Worm (Caenorhabditis elegans) whole organism, L2 larva: ENCODE measurements around the gene his-74.

ENCODE experiments used
- blmp-1 ChIP-seq: sonication (generic microtip); optimal IDR thresholded peaks from 2 replicates; lab custom pipeline; 2017; ENCODE audit warnings: missing genetic modification characterization, mild to moderate bottlenecking, missing compliant biosample characterization, antibody characterized with exemption, moderate library complexity; ENCODE audit not compliant: insufficient read depth
- ceh-82 ChIP-seq: fragments of 150-350 bp; optimal IDR thresholded peaks from 2 replicates; lab custom pipeline; 2014; ENCODE audit warnings: missing biosample characterization, missing genetic modification characterization
- elt-3 ChIP-seq: sonication (generic microtip); optimal IDR thresholded peaks from 2 replicates; lab custom pipeline; 2017; ENCODE audit warnings: missing biosample characterization, missing genetic modification characterization
- lin-39 ChIP-seq: fragments of 150-350 bp; optimal IDR thresholded peaks from 2 replicates; lab custom pipeline; 2014; ENCODE audit warnings: missing biosample characterization, missing genetic modification reagents, missing genetic modification characterization
- mdl-1 ChIP-seq, 2 experiments: fragments of 150-350 bp in 1 of 2; sonication (generic microtip) in 1 of 2; optimal IDR thresholded peaks; 2 replicates each; lab custom pipeline; 2017; ENCODE audit warnings: missing biosample characterization in 2 of 2, missing genetic modification characterization in 2 of 2
- nhr-10 ChIP-seq: sonication (generic microtip); optimal IDR thresholded peaks from 2 replicates; lab custom pipeline; 2017; ENCODE audit warnings: missing biosample characterization, missing genetic modification characterization
- nhr-11 ChIP-seq: fragments of 150-350 bp; optimal IDR thresholded peaks from 2 replicates; lab custom pipeline; 2014; ENCODE audit warnings: missing biosample characterization, missing genetic modification characterization
- nhr-25 ChIP-seq: fragments of 150-350 bp; sonication (generic microtip); optimal IDR thresholded peaks from 3 replicates; lab custom pipeline; 2014; ENCODE audit warnings: missing biosample characterization, missing genetic modification characterization
- unc-62 ChIP-seq: fragments of 150-350 bp; optimal IDR thresholded peaks from 2 replicates; lab custom pipeline; 2014; ENCODE audit warnings: missing biosample characterization, missing genetic modification reagents, missing genetic modification characterization

- no peak for TF ChIP-seq blmp-1 (tag; lab: Kevin White, UChicago)
- no peak for TF ChIP-seq nhr-10 (tag; lab: Kevin White, UChicago)
- no peak for TF ChIP-seq nhr-25
- no peak for TF ChIP-seq elt-3 (tag; lab: Kevin White, UChicago)
- no peak for TF ChIP-seq mdl-1 (tag; optimal IDR thresholded peaks at IDR 0.05; lab: Kevin White, UChicago)
- no peak for TF ChIP-seq nhr-11 (tag; lab: Kevin White, UChicago)
- TF ChIP-seq unc-62 (GFP tag; lab: Kevin White, UChicago) = no peak
- TF ChIP-seq lin-39 (tag; lab: Kevin White, UChicago) = no peak
- TF ChIP-seq ceh-82 (tag; lab: Kevin White, UChicago) = no peak
These were observed 43.9 kb upstream of the his-74 start, which contains the start of gene R11D1.1 for ce11 chrV:12704077-12704476.
